Worm (Caenorhabditis elegans) whole organism, L3 larva: Measurements from ENCODE around the gene F58F9.6.

Experiments used
- ama-1 ChIP-seq: fragments of 150-350 bp; optimal IDR thresholded peaks from 2 replicates; lab custom pipeline; 2018
- eor-1 ChIP-seq, 2 experiments: fragments of 150-350 bp; optimal IDR thresholded peaks; 2 replicates each; lab custom pipeline; 2014 to 2018; ENCODE audit warnings: missing biosample characterization in 2 of 2, missing genetic modification characterization in 2 of 2
- fos-1 ChIP-seq: fragments of 150-350 bp; optimal IDR thresholded peaks from 2 replicates; lab custom pipeline; 2014; ENCODE audit warnings: missing biosample characterization, missing genetic modification characterization
- hmg-11 ChIP-seq: sonication (generic microtip); optimal IDR thresholded peaks from 2 replicates; lab custom pipeline; 2016; ENCODE audit warnings: missing genetic modification characterization, missing compliant biosample characterization
- lin-39 ChIP-seq: fragments of 150-350 bp; optimal IDR thresholded peaks from 2 replicates; lab custom pipeline; 2018; ENCODE audit warnings: missing biosample characterization, missing genetic modification reagents, missing genetic modification characterization
- nfya-1 ChIP-seq: sonication (generic microtip); optimal IDR thresholded peaks from 2 replicates; lab custom pipeline; 2017; ENCODE audit warnings: missing genetic modification characterization, mild to moderate bottlenecking, missing compliant biosample characterization, antibody characterized with exemption, moderate library complexity; ENCODE audit not compliant: insufficient read depth
- unc-39 ChIP-seq: sonication (generic microtip); optimal IDR thresholded peaks from 4 replicates; lab custom pipeline; 2017; ENCODE audit warnings: missing biosample characterization, missing genetic modification characterization

DNA sequence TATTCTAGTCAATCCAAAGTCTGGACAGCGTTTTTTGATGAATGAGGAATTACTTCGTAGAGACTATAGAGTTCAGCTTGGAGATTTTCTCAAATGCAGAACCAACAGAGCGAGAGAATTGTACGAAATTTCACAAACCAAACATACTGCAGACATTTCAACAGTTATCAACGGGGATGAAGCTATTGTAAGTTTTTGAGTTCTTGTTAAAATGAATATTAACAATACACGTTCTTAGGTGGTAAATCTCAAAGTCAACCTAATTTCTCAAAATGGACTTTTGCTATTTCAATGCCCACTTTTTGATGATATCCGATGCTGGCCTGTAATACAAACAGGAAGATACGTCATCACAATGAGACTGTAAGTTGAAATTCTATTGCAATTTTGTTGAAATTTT lies 19.9 kb downstream of the F58F9.6 start:
- TF ChIP-seq nfya-1 (tag; lab: Kevin White, UChicago) (no peak), unc-39 (no peak), ama-1 (lab: Kevin White, UChicago) (no peak), eor-1 (tag; optimal IDR thresholded peaks at IDR 0.05; lab: Kevin White, UChicago) (no peak), lin-39 (tag; lab: Kevin White, UChicago) (no peak), fos-1 (tag; lab: Kevin White, UChicago) (no peak), hmg-11 (tag; lab: Kevin White, UChicago) (no peak)
